Worm (Caenorhabditis elegans) whole organism, late embryonic: ENCODE measurements around the gene C17H11.5.

Source experiments
- ama-1 ChIP-seq: fragments of 150-350 bp; optimal IDR thresholded peaks from 2 replicates; lab custom pipeline; 2014
- eyg-1 ChIP-seq: sonication (generic microtip); optimal IDR thresholded peaks from 2 replicates; lab custom pipeline; 2016; ENCODE audit warnings: missing genotype, missing genetic modification characterization, missing compliant biosample characterization
- fkh-10 ChIP-seq: fragments of 150-350 bp; optimal IDR thresholded peaks from 2 replicates; lab custom pipeline; 2014; ENCODE audit warnings: missing biosample characterization, missing genetic modification reagents, missing genetic modification characterization
- hlh-30 ChIP-seq: sonication (generic microtip); optimal IDR thresholded peaks from 2 replicates; lab custom pipeline; 2017; ENCODE audit warnings: antibody characterized with exemption, missing genetic modification characterization, missing compliant biosample characterization; ENCODE audit not compliant: insufficient read depth
- lim-6 ChIP-seq: sonication (generic microtip); optimal IDR thresholded peaks from 2 replicates; lab custom pipeline; 2016; ENCODE audit warnings: missing genetic modification characterization, missing compliant biosample characterization
- lin-11 ChIP-seq: fragments of 200-800 bp; sonication (Bioruptor generic); optimal IDR thresholded peaks from 2 replicates; lab custom pipeline; 2018; ENCODE audit warnings: mild to moderate bottlenecking, missing genetic modification characterization, missing compliant biosample characterization
- rnt-1 ChIP-seq: sonication (generic microtip); optimal IDR thresholded peaks from 2 replicates; lab custom pipeline; 2016; ENCODE audit warnings: missing genetic modification characterization, missing compliant biosample characterization

- no peak for TF ChIP-seq lim-6
- no peak for TF ChIP-seq ama-1
- no peak for TF ChIP-seq hlh-30 (tag; lab: Kevin White, UChicago)
- no peak for TF ChIP-seq rnt-1
- no peak for TF ChIP-seq lin-11
- no peak for TF ChIP-seq fkh-10
- TF ChIP-seq eyg-1, result no peak
Observed at ce11 chrX:8139146-8139545, 45.8 kb downstream of the C17H11.5 start, which contains the start of gene C02B8.3.
